Worm (Caenorhabditis elegans) whole organism, L2 larva: ENCODE data around the gene nspe-6.
"Not testable (repeated sequence)": the region's sequence is repeated elsewhere in the genome, so short reads cannot be mapped to it uniquely, and the experiment has no call there.

Experiments used
- C34F6.9 ChIP-seq: fragments of 150-350 bp; optimal IDR thresholded peaks from 2 replicates; lab custom pipeline; 2014; ENCODE audit warnings: missing biosample characterization, missing genetic modification characterization
- F13H6.1 ChIP-seq: sonication (generic microtip); optimal IDR thresholded peaks from 2 replicates; lab custom pipeline; 2016; ENCODE audit warnings: missing genetic modification characterization, missing compliant biosample characterization
- R02D3.7 ChIP-seq: fragments of 150-350 bp; optimal IDR thresholded peaks from 2 replicates; lab custom pipeline; 2014; ENCODE audit warnings: missing biosample characterization, missing genetic modification characterization
- Y55F3AM.14 ChIP-seq: fragments of 200-800 bp; sonication (Bioruptor generic); optimal IDR thresholded peaks from 2 replicates; lab custom pipeline; 2018; ENCODE audit warnings: mild to moderate bottlenecking, missing genetic modification characterization, missing compliant biosample characterization
- ZK546.5 ChIP-seq: sonication (generic microtip); optimal IDR thresholded peaks from 2 replicates; lab custom pipeline; 2017; ENCODE audit warnings: missing biosample characterization, missing genetic modification characterization
- alr-1 ChIP-seq: fragments of 150-350 bp; optimal IDR thresholded peaks from 2 replicates; lab custom pipeline; 2014; ENCODE audit warnings: missing biosample characterization, missing genetic modification characterization
- aly-2 ChIP-seq: fragments of 150-350 bp; optimal IDR thresholded peaks from 2 replicates; lab custom pipeline; 2014; ENCODE audit warnings: missing biosample characterization, missing genetic modification characterization
- ama-1 ChIP-seq: fragments of 150-350 bp; optimal IDR thresholded peaks from 2 replicates; lab custom pipeline; 2018; ENCODE audit warnings: inconsistent platforms
- blmp-1 ChIP-seq: sonication (generic microtip); optimal IDR thresholded peaks from 2 replicates; lab custom pipeline; 2017; ENCODE audit warnings: missing genetic modification characterization, mild to moderate bottlenecking, missing compliant biosample characterization, antibody characterized with exemption, moderate library complexity; ENCODE audit not compliant: insufficient read depth
- ceh-82 ChIP-seq: fragments of 150-350 bp; optimal IDR thresholded peaks from 2 replicates; lab custom pipeline; 2014; ENCODE audit warnings: missing biosample characterization, missing genetic modification characterization
- dmd-4 ChIP-seq: sonication (generic microtip); optimal IDR thresholded peaks from 2 replicates; lab custom pipeline; 2017; ENCODE audit warnings: missing biosample characterization, missing genetic modification characterization
- egl-27 ChIP-seq: sonication (generic microtip); optimal IDR thresholded peaks from 3 replicates; lab custom pipeline; 2017; ENCODE audit warnings: missing biosample characterization, missing genetic modification reagents, missing genetic modification characterization
- elt-1 ChIP-seq: fragments of 150-350 bp; optimal IDR thresholded peaks from 2 replicates; lab custom pipeline; 2014; ENCODE audit warnings: missing biosample characterization, missing genetic modification characterization
- elt-3 ChIP-seq: sonication (generic microtip); optimal IDR thresholded peaks from 2 replicates; lab custom pipeline; 2017; ENCODE audit warnings: missing biosample characterization, missing genetic modification characterization
- fos-1 ChIP-seq: fragments of 150-350 bp; optimal IDR thresholded peaks from 2 replicates; lab custom pipeline; 2014; ENCODE audit warnings: missing biosample characterization, missing genetic modification characterization
- lin-11 ChIP-seq: fragments of 150-350 bp; sonication (generic microtip); optimal IDR thresholded peaks from 2 replicates; lab custom pipeline; 2014; ENCODE audit warnings: missing biosample characterization, missing genetic modification characterization, inconsistent platforms, mixed read lengths
- lin-13 ChIP-seq: fragments of 150-350 bp; optimal IDR thresholded peaks from 2 replicates; lab custom pipeline; 2014; ENCODE audit warnings: missing biosample characterization, missing genetic modification reagents, missing genetic modification characterization
- lin-39 ChIP-seq: fragments of 150-350 bp; optimal IDR thresholded peaks from 2 replicates; lab custom pipeline; 2014; ENCODE audit warnings: missing biosample characterization, missing genetic modification reagents, missing genetic modification characterization
- lsy-2 ChIP-seq, 2 experiments: fragments of 150-350 bp in 1 of 2; sonication (generic microtip) in 1 of 2; optimal IDR thresholded peaks; 2 replicates each; lab custom pipeline; 2014 to 2017; ENCODE audit warnings: missing biosample characterization in 2 of 2, missing genetic modification characterization in 2 of 2
- mab-5 ChIP-seq: fragments of 150-350 bp; optimal IDR thresholded peaks from 2 replicates; lab custom pipeline; 2014; ENCODE audit warnings: missing biosample characterization, missing genetic modification characterization
- mbf-1 ChIP-seq: sonication (generic microtip); optimal IDR thresholded peaks from 2 replicates; lab custom pipeline; 2017; ENCODE audit warnings: missing biosample characterization, missing genetic modification characterization
- mdl-1 ChIP-seq, 2 experiments: fragments of 150-350 bp in 1 of 2; sonication (generic microtip) in 1 of 2; optimal IDR thresholded peaks; 2 replicates each; lab custom pipeline; 2017; ENCODE audit warnings: missing biosample characterization in 2 of 2, missing genetic modification characterization in 2 of 2
- nhr-10 ChIP-seq: sonication (generic microtip); optimal IDR thresholded peaks from 2 replicates; lab custom pipeline; 2017; ENCODE audit warnings: missing biosample characterization, missing genetic modification characterization
- nhr-11 ChIP-seq: fragments of 150-350 bp; optimal IDR thresholded peaks from 2 replicates; lab custom pipeline; 2014; ENCODE audit warnings: missing biosample characterization, missing genetic modification characterization
- nhr-12 ChIP-seq: fragments of 150-350 bp; optimal IDR thresholded peaks from 2 replicates; lab custom pipeline; 2014; ENCODE audit warnings: missing biosample characterization, missing genetic modification characterization
- nhr-129 ChIP-seq: fragments of 150-350 bp; optimal IDR thresholded peaks from 2 replicates; lab custom pipeline; 2014; ENCODE audit warnings: missing biosample characterization, missing genetic modification characterization
- nhr-21 ChIP-seq: fragments of 150-350 bp; optimal IDR thresholded peaks from 2 replicates; lab custom pipeline; 2014; ENCODE audit warnings: missing biosample characterization, missing genetic modification characterization
- nhr-23 ChIP-seq: fragments of 150-350 bp; optimal IDR thresholded peaks from 2 replicates; lab custom pipeline; 2014; ENCODE audit warnings: missing biosample characterization, missing genetic modification reagents, missing genetic modification characterization
- nhr-237 ChIP-seq: fragments of 150-350 bp; optimal IDR thresholded peaks from 2 replicates; lab custom pipeline; 2014; ENCODE audit warnings: missing biosample characterization, missing genetic modification characterization
- nhr-25 ChIP-seq: fragments of 150-350 bp; sonication (generic microtip); optimal IDR thresholded peaks from 3 replicates; lab custom pipeline; 2014; ENCODE audit warnings: missing biosample characterization, missing genetic modification characterization
- nhr-6 ChIP-seq: fragments of 150-350 bp; optimal IDR thresholded peaks from 2 replicates; lab custom pipeline; 2014; ENCODE audit warnings: missing biosample characterization, missing genetic modification characterization
- nhr-77 ChIP-seq: fragments of 150-350 bp; optimal IDR thresholded peaks from 2 replicates; lab custom pipeline; 2014; ENCODE audit warnings: missing biosample characterization, missing genetic modification characterization
- peb-1 ChIP-seq: fragments of 150-350 bp; optimal IDR thresholded peaks from 2 replicates; lab custom pipeline; 2014; ENCODE audit warnings: missing biosample characterization, missing genetic modification characterization
- sem-4 ChIP-seq: fragments of 150-350 bp; optimal IDR thresholded peaks from 2 replicates; lab custom pipeline; 2014; ENCODE audit warnings: missing biosample characterization, missing genetic modification reagents, missing genetic modification characterization
- skn-1 ChIP-seq: sonication (generic microtip); optimal IDR thresholded peaks from 2 replicates; lab custom pipeline; 2017; ENCODE audit warnings: missing biosample characterization, missing genetic modification characterization
- sma-3 ChIP-seq: sonication (generic microtip); optimal IDR thresholded peaks from 2 replicates; lab custom pipeline; 2016; ENCODE audit warnings: missing genetic modification reagents, missing genetic modification characterization, missing compliant biosample characterization
- sma-9 ChIP-seq, 2 experiments: fragments of 150-350 bp in 1 of 2; sonication (generic microtip) in 1 of 2; optimal IDR thresholded peaks; 2 replicates each; lab custom pipeline; 2014 to 2016; ENCODE audit warnings: missing genetic modification characterization in 2 of 2, mild to moderate bottlenecking in 1 of 2, missing biosample characterization in 1 of 2, missing compliant biosample characterization in 1 of 2, missing genetic modification reagents in 1 of 2, moderate library complexity in 1 of 2
- snpc-4 ChIP-seq: fragments of 150-350 bp; optimal IDR thresholded peaks from 2 replicates; lab custom pipeline; 2014; ENCODE audit warnings: missing biosample characterization, missing genetic modification characterization
- unc-55 ChIP-seq: fragments of 150-350 bp; sonication (generic microtip); optimal IDR thresholded peaks from 3 replicates; lab custom pipeline; 2014; ENCODE audit warnings: missing biosample characterization, missing genetic modification reagents, missing genetic modification characterization
- unc-62 ChIP-seq: fragments of 150-350 bp; optimal IDR thresholded peaks from 2 replicates; lab custom pipeline; 2014; ENCODE audit warnings: missing biosample characterization, missing genetic modification reagents, missing genetic modification characterization
- zag-1 ChIP-seq: fragments of 150-350 bp; optimal IDR thresholded peaks from 2 replicates; lab custom pipeline; 2014; ENCODE audit warnings: missing biosample characterization, missing genetic modification characterization
- ztf-1 ChIP-seq: fragments of 200-800 bp; sonication (Bioruptor generic); conservative IDR thresholded peaks from 2 replicates; pipeline ENCODE4 v1.3.6; 2022; ENCODE audit warnings: missing genetic modification characterization, missing compliant biosample characterization
- ztf-11 ChIP-seq: sonication (generic microtip); optimal IDR thresholded peaks from 2 replicates; lab custom pipeline; 2017; ENCODE audit warnings: missing biosample characterization, missing genetic modification characterization
- ztf-4 ChIP-seq: fragments of 150-350 bp; optimal IDR thresholded peaks from 2 replicates; lab custom pipeline; 2014; ENCODE audit warnings: missing biosample characterization, missing genetic modification characterization

The nspe-6 gene

DNA sequence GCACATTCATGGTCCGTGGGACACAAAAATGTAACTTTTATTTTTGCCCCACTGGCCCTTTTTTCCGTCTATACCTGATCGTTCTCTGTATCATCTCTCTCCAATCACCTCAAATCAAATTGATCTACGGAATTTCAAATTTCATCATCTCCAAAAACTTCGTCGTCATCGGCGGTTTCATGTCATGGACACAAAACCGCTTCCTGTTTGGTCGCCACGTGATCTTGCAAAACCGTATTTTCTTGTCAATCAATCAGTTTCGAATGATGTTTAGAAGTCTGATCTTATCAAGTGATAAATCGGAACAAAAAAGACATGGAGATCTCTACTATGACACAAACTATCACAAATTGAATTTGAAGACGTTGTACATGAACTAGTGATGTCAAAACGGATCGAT is 9.7 kb upstream of the nspe-6 start (continued):
- TF ChIP-seq lin-11 (tag; lab: Kevin White, UChicago), result no peak
- no peak for TF ChIP-seq C34F6.9 (tag; lab: Kevin White, UChicago)
- peak; percentile 98 for TF ChIP-seq sma-9 (GFP tag; optimal IDR thresholded peaks at IDR 0.05; lab: Kevin White, UChicago)
- no peak for TF ChIP-seq sma-9 (tag; optimal IDR thresholded peaks at IDR 0.05; lab: Kevin White, UChicago)
- TF ChIP-seq nhr-11 (tag; lab: Kevin White, UChicago), result no peak

DNA sequence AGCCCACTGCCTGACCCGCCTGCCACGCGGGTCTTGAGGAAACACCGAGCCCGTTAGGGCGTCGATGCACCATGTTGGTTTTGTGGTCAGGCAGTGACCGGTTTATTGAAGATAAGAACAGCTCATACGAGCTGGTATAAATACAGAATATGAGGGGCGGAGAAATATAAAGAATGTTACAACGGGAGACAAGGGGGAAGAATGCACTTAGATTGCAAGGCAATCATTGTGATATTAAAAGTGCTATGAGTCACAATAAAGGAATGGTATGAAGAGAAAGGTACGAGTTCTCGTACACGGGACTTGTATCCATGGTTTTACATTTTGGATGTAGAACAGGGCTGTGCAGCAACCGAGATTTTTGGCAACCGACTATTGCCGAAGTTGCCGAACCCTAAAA is 8.5 kb upstream of the nspe-6 start, which contains the start of gene Y38E10A.14:
Gene Y38E10A.14 (minus strand): TSS at position 101 of the 400 bp plus-strand sequence.
- TF ChIP-seq nhr-25, alr-1, lin-39 (tag; lab: Kevin White, UChicago): not testable (repeated sequence)

DNA sequence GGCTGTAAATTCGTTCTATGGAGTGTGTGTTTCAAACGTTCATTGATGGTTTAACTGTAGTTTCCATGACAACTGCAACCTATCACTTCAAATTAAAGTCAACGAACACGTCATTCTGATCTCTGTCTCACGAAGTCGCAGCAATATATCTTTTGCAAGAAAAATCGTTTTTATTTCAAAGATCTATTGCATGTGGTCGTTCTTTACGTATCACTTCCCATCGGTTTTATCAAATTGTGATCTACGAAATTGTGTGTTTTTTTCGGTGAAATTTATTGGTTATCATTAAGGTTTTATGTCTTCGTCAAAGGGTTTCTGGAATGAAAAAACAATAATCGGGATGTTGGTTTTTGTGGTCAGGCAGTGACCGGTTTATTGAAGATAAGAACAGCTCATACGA is 6.9 kb upstream of the nspe-6 start:
- peak; percentile 2 for TF ChIP-seq nhr-21 (tag; lab: Kevin White, UChicago)
- peak; percentile 19 for TF ChIP-seq sma-3 (GFP tag; lab: Kevin White, UChicago)
- TF ChIP-seq lsy-2 (tag; optimal IDR thresholded peaks at IDR 0.05; lab: Kevin White, UChicago), result no peak
- TF ChIP-seq sma-9 (GFP tag; optimal IDR thresholded peaks at IDR 0.05; lab: Kevin White, UChicago), result peak; percentile 56
- no peak for TF ChIP-seq sma-9 (tag; optimal IDR thresholded peaks at IDR 0.05; lab: Kevin White, UChicago)
- no peak for TF ChIP-seq peb-1 (tag; lab: Kevin White, UChicago)
- no peak for TF ChIP-seq lin-13 (GFP tag; lab: Kevin White, UChicago)
- TF ChIP-seq ama-1 (lab: Kevin White, UChicago), result no peak
- no peak for TF ChIP-seq ztf-4 (tag; lab: Kevin White, UChicago)

DNA sequence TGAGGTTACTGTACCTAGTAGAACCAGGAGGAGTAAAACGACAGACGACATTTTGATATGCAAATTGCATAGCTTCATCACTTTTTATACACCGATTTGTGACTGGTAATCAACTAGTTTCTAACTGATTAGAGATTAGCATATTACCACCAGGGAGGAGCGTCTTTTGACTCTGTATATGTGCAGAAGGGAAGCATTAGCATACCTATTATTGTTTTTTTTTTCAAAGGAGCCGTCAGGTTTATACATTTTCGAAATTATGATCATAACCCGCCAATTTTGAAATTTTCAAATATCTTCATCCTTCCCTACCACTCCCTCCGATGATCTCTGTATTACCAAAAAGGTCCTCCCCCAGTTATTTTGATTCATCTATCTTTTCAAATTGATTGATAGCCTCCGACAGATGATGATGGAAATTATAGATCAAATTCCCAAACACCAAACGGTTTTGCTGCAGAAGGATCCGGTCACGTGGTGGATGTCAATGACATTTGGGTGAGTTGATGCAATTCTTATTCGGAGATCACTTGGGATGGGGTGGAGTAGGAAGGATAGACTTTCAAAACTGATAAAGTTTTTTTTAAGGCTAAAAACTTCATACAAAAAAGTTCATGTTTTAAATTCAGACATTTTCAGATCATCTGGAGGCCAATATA is 6.1 kb upstream of the nspe-6 start, which contains the start of gene nspe-8:
Gene nspe-8 (minus strand): TSS at position 51 of the 659 bp plus-strand sequence.
- TF ChIP-seq nhr-23 (tag; lab: Kevin White, UChicago), result no peak
- no peak for TF ChIP-seq nhr-6 (tag; lab: Kevin White, UChicago)
- no peak for TF ChIP-seq lin-13 (GFP tag; lab: Kevin White, UChicago)
- peak; percentile 97 for TF ChIP-seq sma-9 (GFP tag; optimal IDR thresholded peaks at IDR 0.05; lab: Kevin White, UChicago)
- no peak for TF ChIP-seq sma-9 (tag; optimal IDR thresholded peaks at IDR 0.05; lab: Kevin White, UChicago)
- no peak for TF ChIP-seq nhr-12
- TF ChIP-seq blmp-1 (tag; lab: Kevin White, UChicago), result no peak
- no peak for TF ChIP-seq elt-1 (tag; lab: Kevin White, UChicago)
- no peak for TF ChIP-seq sem-4
- peak; percentile 46 for TF ChIP-seq nhr-129 (tag; lab: Kevin White, UChicago)
- peak; percentile 30 to 41 for TF ChIP-seq mdl-1 (tag; optimal IDR thresholded peaks at IDR 0.05; lab: Kevin White, UChicago)
- TF ChIP-seq unc-55 (GFP tag; lab: Kevin White, UChicago), result no peak
- TF ChIP-seq snpc-4 (tag; lab: Kevin White, UChicago), result no peak
- TF ChIP-seq Y55F3AM.14, result no peak
- TF ChIP-seq nhr-25 (tag; lab: Kevin White, UChicago), result peak; percentile 68
- no peak for TF ChIP-seq aly-2
- no peak for TF ChIP-seq mab-5
- TF ChIP-seq ztf-4 (tag; lab: Kevin White, UChicago), result no peak
- no peak for TF ChIP-seq mbf-1 (tag; lab: Kevin White, UChicago)
- no peak for TF ChIP-seq egl-27 (tag; lab: Kevin White, UChicago)
- no peak for TF ChIP-seq zag-1
- peak; percentile 10 for TF ChIP-seq fos-1
- TF ChIP-seq ZK546.5, result no peak
- TF ChIP-seq ama-1 (lab: Kevin White, UChicago), result no peak
- TF ChIP-seq ceh-82, result no peak
- TF ChIP-seq sma-3 (GFP tag; lab: Kevin White, UChicago), result peak; percentile 82
- TF ChIP-seq nhr-237 (tag; lab: Kevin White, UChicago), result no peak
- TF ChIP-seq elt-3 (tag; lab: Kevin White, UChicago), result no peak
- TF ChIP-seq dmd-4 (tag; lab: Kevin White, UChicago), result no peak
- TF ChIP-seq ztf-1 (GFP tag; lab: Robert Waterston, UW), result no peak
- no peak for TF ChIP-seq lsy-2 (tag; optimal IDR thresholded peaks at IDR 0.05; lab: Kevin White, UChicago)
- no peak for TF ChIP-seq ztf-11
- no peak for TF ChIP-seq unc-62 (GFP tag; lab: Kevin White, UChicago)
- no peak for TF ChIP-seq C34F6.9 (tag; lab: Kevin White, UChicago)
- no peak for TF ChIP-seq nhr-10 (tag; lab: Kevin White, UChicago)
- no peak for TF ChIP-seq peb-1 (tag; lab: Kevin White, UChicago)
- no peak for TF ChIP-seq R02D3.7 (tag; lab: Kevin White, UChicago)
- TF ChIP-seq alr-1 (tag; lab: Kevin White, UChicago), result no peak
- no peak for TF ChIP-seq F13H6.1 (tag; lab: Kevin White, UChicago)
- no peak for TF ChIP-seq nhr-11 (tag; lab: Kevin White, UChicago)
- TF ChIP-seq lin-11 (tag; lab: Kevin White, UChicago), result no peak
- no peak for TF ChIP-seq lin-39 (tag; lab: Kevin White, UChicago)
- TF ChIP-seq skn-1 (tag; lab: Kevin White, UChicago), result no peak
- TF ChIP-seq nhr-77 (tag; lab: Kevin White, UChicago), result no peak
